Fruit fly (Drosophila melanogaster) whole organism, embryonic: ENCODE measurements around the gene CG13012.

Experiments
- ATbp ChIP-seq: fragments of 200-800 bp; sonication (Bioruptor generic); optimal IDR thresholded peaks from 2 replicates; lab custom pipeline; 2017; ENCODE audit warnings: missing biosample characterization, mild to moderate bottlenecking, missing genetic modification characterization, missing genetic modification reagents
- Atf3 ChIP-seq: fragments of 200-800 bp; sonication (Bioruptor generic); optimal IDR thresholded peaks from 3 replicates; lab custom pipeline; 2016; ENCODE audit warnings: missing biosample characterization, missing genetic modification characterization
- Bteb2 ChIP-seq: fragments of 200-800 bp; sonication (Bioruptor generic); optimal IDR thresholded peaks from 2 replicates; lab custom pipeline; 2016; ENCODE audit warnings: missing biosample characterization, missing genetic modification characterization
- CG11560 ChIP-seq: fragments of 200-800 bp; sonication (Bioruptor generic); IDR thresholded peaks from 3 replicates; pipeline ENCODE4 v1.3.6; 2022; ENCODE audit warnings: missing biosample characterization, missing genetic modification characterization
- CG12744 ChIP-seq: fragments of 200-800 bp; sonication (Bioruptor generic); optimal IDR thresholded peaks from 2 replicates; lab custom pipeline; 2016; ENCODE audit warnings: missing biosample characterization, missing genetic modification characterization
- CG14667 ChIP-seq: fragments of 200-800 bp; sonication (Bioruptor generic); IDR thresholded peaks from 2 replicates; pipeline ENCODE4 v1.3.6; 2022; ENCODE audit warnings: missing biosample characterization, missing genetic modification characterization
- CG2875 ChIP-seq: fragments of 200-800 bp; sonication (Bioruptor generic); optimal IDR thresholded peaks from 2 replicates; lab custom pipeline; 2017; ENCODE audit warnings: missing biosample characterization, mild to moderate bottlenecking, missing genetic modification characterization, missing genetic modification reagents
- CG32767 ChIP-seq: fragments of 200-800 bp; sonication (Bioruptor generic); IDR thresholded peaks from 2 replicates; pipeline ENCODE4 v1.3.6; 2022; ENCODE audit warnings: missing biosample characterization, missing genetic modification characterization
- CG4282 ChIP-seq: fragments of 200-800 bp; sonication (Bioruptor generic); optimal IDR thresholded peaks from 2 replicates; lab custom pipeline; 2016; ENCODE audit warnings: missing biosample characterization, missing genetic modification characterization
- CG5953 ChIP-seq: fragments of 200-800 bp; sonication (Bioruptor generic); IDR thresholded peaks from 2 replicates; pipeline ENCODE4 v1.3.6; 2022; ENCODE audit warnings: missing biosample characterization, missing genetic modification characterization
- CG6175 ChIP-seq: fragments of 200-800 bp; sonication (Bioruptor generic); IDR thresholded peaks from 3 replicates; pipeline ENCODE4 v1.3.6; 2022; ENCODE audit warnings: missing biosample characterization, missing genetic modification characterization
- CG8290 ChIP-seq, 3 experiments: fragments of 200-800 bp; sonication (Bioruptor generic); optimal IDR thresholded peaks; 2 replicates each; lab custom pipeline; 2016 to 2019; ENCODE audit warnings: missing biosample characterization in 3 of 3, missing genetic modification characterization in 3 of 3, mild to moderate bottlenecking in 2 of 3, moderate library complexity in 1 of 3
- CG8944 ChIP-seq: fragments of 200-800 bp; sonication (Bioruptor generic); optimal IDR thresholded peaks from 3 replicates; lab custom pipeline; 2016; ENCODE audit warnings: missing biosample characterization, missing genetic modification characterization
- CG9727 ChIP-seq: fragments of 200-800 bp; sonication (Bioruptor generic); optimal IDR thresholded peaks from 3 replicates; lab custom pipeline; 2017; ENCODE audit warnings: missing biosample characterization, mild to moderate bottlenecking, missing genetic modification characterization
- CHES-1-like ChIP-seq: fragments of 200-800 bp; sonication (Bioruptor generic); optimal IDR thresholded peaks from 2 replicates; lab custom pipeline; 2016; ENCODE audit warnings: missing biosample characterization, missing genetic modification characterization
- Dad ChIP-seq: fragments of 200-800 bp; sonication (Bioruptor generic); optimal IDR thresholded peaks from 3 replicates; lab custom pipeline; 2016; ENCODE audit warnings: missing biosample characterization, missing genetic modification characterization
- Deaf1 ChIP-seq: fragments of 200-800 bp; optimal IDR thresholded peaks from 3 replicates; lab custom pipeline; 2019; ENCODE audit warnings: missing biosample characterization, mild to moderate bottlenecking, missing genetic modification characterization, moderate library complexity
- Doc3 ChIP-seq: fragments of 200-800 bp; sonication (Bioruptor generic); IDR thresholded peaks from 3 replicates; pipeline ENCODE4 v1.3.6; 2022; ENCODE audit warnings: missing biosample characterization, missing genetic modification characterization; ENCODE audit not compliant: partially characterized antibody
- Fer1 ChIP-seq: fragments of 200-800 bp; sonication (Bioruptor generic); optimal IDR thresholded peaks from 2 replicates; lab custom pipeline; 2017; ENCODE audit warnings: missing biosample characterization, mild to moderate bottlenecking, missing genetic modification characterization
- Hmr ChIP-seq: fragments of 200-800 bp; sonication (Bioruptor generic); optimal IDR thresholded peaks from 3 replicates; lab custom pipeline; 2017; ENCODE audit warnings: mild to moderate bottlenecking, missing biosample characterization, missing genetic modification reagents, missing genetic modification characterization
- Lim3 ChIP-seq: fragments of 200-800 bp; sonication (Bioruptor generic); IDR thresholded peaks from 2 replicates; pipeline ENCODE4 v1.3.6; 2022; ENCODE audit warnings: missing biosample characterization, missing genetic modification characterization
- MBD-R2 ChIP-seq: fragments of 200-800 bp; sonication (Bioruptor generic); IDR thresholded peaks from 2 replicates; pipeline ENCODE4 v1.3.6; 2022; ENCODE audit warnings: missing biosample characterization, missing genetic modification characterization
- MTF-1 ChIP-seq: fragments of 200-800 bp; sonication (Bioruptor generic); optimal IDR thresholded peaks from 2 replicates; lab custom pipeline; 2018; ENCODE audit warnings: missing biosample characterization, mild to moderate bottlenecking, missing genetic modification characterization, borderline replicate concordance
- NK7.1 ChIP-seq: fragments of 200-800 bp; sonication (Bioruptor generic); optimal IDR thresholded peaks from 3 replicates; lab custom pipeline; 2016; ENCODE audit warnings: missing biosample characterization, missing genetic modification characterization
- Ravus ChIP-seq: fragments of 200-800 bp; sonication (Bioruptor generic); IDR thresholded peaks from 2 replicates; pipeline ENCODE4 v1.3.6; 2022; ENCODE audit warnings: missing biosample characterization, missing genetic modification characterization
- Rx ChIP-seq: fragments of 200-800 bp; sonication (Bioruptor generic); IDR thresholded peaks from 2 replicates; pipeline ENCODE4 v1.3.6; 2022; ENCODE audit warnings: missing biosample characterization, missing genetic modification characterization
- Spps ChIP-seq: fragments of 200-800 bp; sonication (Bioruptor generic); optimal IDR thresholded peaks from 2 replicates; lab custom pipeline; 2018; ENCODE audit warnings: missing biosample characterization, mild to moderate bottlenecking, missing genetic modification characterization
- Xrp1 ChIP-seq: fragments of 200-800 bp; sonication (Bioruptor generic); IDR thresholded peaks from 2 replicates; pipeline ENCODE4 v1.3.6; 2022; ENCODE audit warnings: missing biosample characterization, missing genetic modification characterization
- ash1 ChIP-seq: fragments of 200-800 bp; sonication (Bioruptor generic); optimal IDR thresholded peaks from 2 replicates; lab custom pipeline; 2018; ENCODE audit warnings: missing biosample characterization, mild to moderate bottlenecking, missing genetic modification characterization
- btn ChIP-seq: fragments of 200-800 bp; sonication (Bioruptor generic); optimal IDR thresholded peaks from 2 replicates; lab custom pipeline; 2016; ENCODE audit warnings: missing biosample characterization, missing genetic modification characterization
- cas ChIP-seq: fragments of 200-800 bp; sonication (Bioruptor generic); IDR thresholded peaks from 2 replicates; pipeline ENCODE4 v1.3.6; 2022; ENCODE audit warnings: missing biosample characterization, missing genetic modification characterization
- cato ChIP-seq: fragments of 200-800 bp; sonication (Bioruptor generic); optimal IDR thresholded peaks from 2 replicates; lab custom pipeline; 2016; ENCODE audit warnings: missing biosample characterization, missing genetic modification characterization, borderline replicate concordance
- chinmo ChIP-seq: fragments of 200-800 bp; sonication (Bioruptor generic); IDR thresholded peaks from 4 replicates; pipeline ENCODE4 v1.3.6; 2022; ENCODE audit warnings: missing biosample characterization, missing genetic modification characterization; ENCODE audit not compliant: partially characterized antibody
- eve ChIP-seq, 2 experiments: fragments of >200 bp; optimal IDR thresholded peaks; 2 replicates each; lab custom pipeline; 2017; ENCODE audit warnings: missing biosample characterization in 2 of 2, missing genetic modification characterization in 2 of 2
- ewg ChIP-seq: fragments of 200-800 bp; sonication (Bioruptor generic); optimal IDR thresholded peaks from 3 replicates; lab custom pipeline; 2017; ENCODE audit warnings: mild to moderate bottlenecking, missing biosample characterization, missing genetic modification reagents, missing genetic modification characterization
- grn ChIP-seq: fragments of 200-800 bp; sonication (Bioruptor generic); optimal IDR thresholded peaks from 3 replicates; lab custom pipeline; 2017; ENCODE audit warnings: missing biosample characterization, missing genetic modification characterization
- hb ChIP-seq: fragments of 200-800 bp; sonication (Bioruptor generic); IDR thresholded peaks from 3 replicates; pipeline ENCODE4 v1.3.6; 2022; ENCODE audit warnings: missing biosample characterization, missing genetic modification characterization; ENCODE audit not compliant: partially characterized antibody
- kay ChIP-seq: fragments of 200-800 bp; sonication (Bioruptor generic); optimal IDR thresholded peaks from 2 replicates; lab custom pipeline; 2016; ENCODE audit warnings: missing biosample characterization, missing genetic modification characterization
- ken ChIP-seq: fragments of 200-800 bp; sonication (Bioruptor generic); IDR thresholded peaks from 3 replicates; pipeline ENCODE4 v1.3.6; 2022; ENCODE audit warnings: missing biosample characterization, missing genetic modification characterization
- lov ChIP-seq, 2 experiments: fragments of 200-800 bp in 1 of 2; fragments of >200 bp in 1 of 2; sonication (Bioruptor generic) in 1 of 2; IDR thresholded peaks in 1 of 2; optimal IDR thresholded peaks in 1 of 2; 2 replicates in 1 of 2; 3 replicates in 1 of 2; pipeline versions ENCODE4 v1.3.6 to Lab custom; 2017 to 2022; ENCODE audit warnings: missing biosample characterization in 1 of 2, missing genetic modification characterization in 1 of 2
- mam ChIP-seq: fragments of 200-800 bp; sonication (Bioruptor generic); optimal IDR thresholded peaks from 3 replicates; lab custom pipeline; 2016; ENCODE audit warnings: missing biosample characterization, missing genetic modification characterization
- mld ChIP-seq: fragments of 200-800 bp; sonication (Bioruptor generic); IDR thresholded peaks from 3 replicates; pipeline ENCODE4 v1.3.6; 2022; ENCODE audit warnings: missing biosample characterization, missing genetic modification characterization; ENCODE audit not compliant: partially characterized antibody
- pita ChIP-seq: fragments of 200-800 bp; sonication (Bioruptor generic); optimal IDR thresholded peaks from 2 replicates; lab custom pipeline; 2017; ENCODE audit warnings: missing biosample characterization, mild to moderate bottlenecking, missing genetic modification characterization
- rib ChIP-seq: fragments of 200-800 bp; sonication (Bioruptor generic); IDR thresholded peaks from 2 replicates; pipeline ENCODE4 v1.3.6; 2022; ENCODE audit warnings: missing biosample characterization, missing genetic modification characterization
- ro ChIP-seq: fragments of 200-800 bp; sonication (Bioruptor generic); IDR thresholded peaks from 2 replicates; pipeline ENCODE4 v1.3.6; 2022; ENCODE audit warnings: missing biosample characterization, missing genetic modification characterization
- yki ChIP-seq: fragments of >200 bp; optimal IDR thresholded peaks from 3 replicates; lab custom pipeline; 2018
- z ChIP-seq: fragments of 200-800 bp; sonication (Bioruptor generic); IDR thresholded peaks from 3 replicates; pipeline ENCODE4 v1.3.6; 2022; ENCODE audit warnings: missing biosample characterization, missing genetic modification characterization
- zen2 ChIP-seq: fragments of 200-800 bp; sonication (Bioruptor generic); IDR thresholded peaks from 3 replicates; pipeline ENCODE4 v1.3.6; 2022; ENCODE audit warnings: missing biosample characterization, missing genetic modification characterization; ENCODE audit not compliant: partially characterized antibody

CG13012 gene

DNA sequence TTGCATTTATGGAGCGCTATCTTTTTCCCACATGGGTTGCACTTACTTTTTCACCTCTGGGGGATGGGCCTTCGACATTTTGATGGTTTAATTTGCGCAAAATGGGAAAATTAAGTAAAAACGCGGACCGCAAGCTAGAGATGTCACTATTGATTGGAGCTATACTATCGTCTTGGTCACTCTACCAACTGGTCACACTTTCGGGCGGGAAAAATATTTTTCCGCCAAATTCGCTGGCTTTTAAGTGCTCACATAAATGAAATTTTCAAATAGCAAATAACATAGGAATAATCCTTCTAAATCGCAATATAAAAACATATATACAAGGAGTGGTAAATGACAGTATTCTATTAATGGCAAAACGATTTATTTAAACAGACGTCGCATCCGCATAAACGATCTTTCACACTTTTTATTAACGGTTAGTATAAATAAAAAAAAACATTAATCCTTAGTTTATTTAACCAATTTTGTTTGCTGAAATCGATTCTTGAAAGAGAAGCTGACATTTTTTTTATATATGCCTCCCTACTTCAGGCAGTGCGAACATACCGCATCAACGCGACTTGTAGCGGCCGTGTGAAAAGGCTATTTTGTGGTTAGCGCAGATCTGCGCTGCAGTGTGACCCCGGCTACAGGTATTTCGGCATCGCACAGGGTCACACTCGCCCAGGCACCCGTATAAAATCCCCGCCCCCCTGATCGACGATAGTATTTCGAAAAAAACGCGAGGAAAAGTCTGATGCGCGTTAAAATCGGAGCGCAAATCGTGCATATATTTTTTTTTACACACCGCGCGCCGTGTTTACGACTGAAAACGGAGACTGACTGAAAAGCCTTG, 36.1 kb downstream of the CG13012 start, which contains the start of the genes SNRPG and mthl1 (continued):
- TF ChIP-seq NK7.1 (GFP tag; lab: Kevin White, UChicago) = peak; percentile 58
- peak; percentile 87 for TF ChIP-seq Xrp1 (GFP tag; lab: Robert Waterston, UW)
- no peak for TF ChIP-seq btn (GFP tag; lab: Kevin White, UChicago)
- peak; percentile 62 for TF ChIP-seq cato
- peak; percentile 93 for TF ChIP-seq ken (GFP tag; lab: Robert Waterston, UW)
- peak; percentile 76; the same call in 1 of the 2 replicates for TF ChIP-seq CG32767 (GFP tag; lab: Robert Waterston, UW)
- TF ChIP-seq Ravus (GFP tag; lab: Robert Waterston, UW) = peak; percentile 78
- TF ChIP-seq CG12744 (GFP tag; lab: Kevin White, UChicago) = peak; percentile 3
- TF ChIP-seq Rx (GFP tag; lab: Robert Waterston, UW) = peak; percentile 91
- peak; percentile 91 for TF ChIP-seq rib (GFP tag; lab: Robert Waterston, UW)
- TF ChIP-seq CG14667 (GFP tag; lab: Robert Waterston, UW) = peak; percentile 94
- peak; percentile 85; the same call in 2 of the 3 replicates for TF ChIP-seq CG11560
- peak; percentile 64 for TF ChIP-seq Atf3 (GFP tag; lab: Kevin White, UChicago)
- TF ChIP-seq Deaf1 (tag; lab: Kevin White, UChicago) = no peak
- peak; percentile 82 for TF ChIP-seq Hmr
- TF ChIP-seq Dad = peak; percentile 70
- TF ChIP-seq Bteb2 = peak; percentile 59
- no peak for TF ChIP-seq yki (lab: Kevin White, UChicago)
- peak; percentile 52 for TF ChIP-seq CG4282
- TF ChIP-seq mld (GFP tag; lab: Robert Waterston, UW) = no peak
- TF ChIP-seq MBD-R2 (GFP tag; lab: Robert Waterston, UW) = peak; percentile 71
- no peak for TF ChIP-seq lov (optimal IDR thresholded peaks at IDR 0.05; lab: Kevin White, UChicago)
- peak; percentile 74; the same call in 1 of the 3 replicates for TF ChIP-seq lov (GFP tag; IDR thresholded peaks at IDR 0.05; lab: Robert Waterston, UW)
- peak; percentile 77 for TF ChIP-seq ewg (GFP tag; lab: Kevin White, UChicago)
- TF ChIP-seq mam (GFP tag; lab: Kevin White, UChicago) = peak; percentile 68
- peak; percentile 70 for TF ChIP-seq Lim3 (GFP tag; lab: Robert Waterston, UW)
- TF ChIP-seq kay = peak; percentile 29
- TF ChIP-seq grn (GFP tag; lab: Kevin White, UChicago) = peak; percentile 12
- no peak for TF ChIP-seq pita (GFP tag; lab: Kevin White, UChicago)
- TF ChIP-seq Doc3 (GFP tag; lab: Robert Waterston, UW) = peak; percentile 56
- TF ChIP-seq hb (GFP tag; lab: Robert Waterston, UW) = no peak
- TF ChIP-seq z = 0 out of 3 replicates have a peak, but pooled peaks have one; percentile 16
- no peak for TF ChIP-seq MTF-1 (GFP tag; lab: Kevin White, UChicago)
- TF ChIP-seq Fer1 (GFP tag; lab: Kevin White, UChicago) = peak; percentile 3
- TF ChIP-seq ash1 = no peak
- no peak for TF ChIP-seq ATbp (GFP tag; lab: Kevin White, UChicago)
- peak; percentile 63; the same call in 1 of the 2 replicates for TF ChIP-seq cas (GFP tag; lab: Robert Waterston, UW)
- peak; percentile 72 for TF ChIP-seq CG8944
- peak; percentile 78 for TF ChIP-seq ro
- no peak for TF ChIP-seq CG2875 (GFP tag; lab: Kevin White, UChicago)
- TF ChIP-seq CHES-1-like (GFP tag; lab: Kevin White, UChicago) = peak; percentile 58
- no peak for TF ChIP-seq zen2
- peak; percentile 60 for TF ChIP-seq CG9727
- no peak for TF ChIP-seq eve (GFP tag; optimal IDR thresholded peaks at IDR 0.05; lab: Kevin White, UChicago)
- peak; percentile 13 for TF ChIP-seq Spps (tag; lab: Kevin White, UChicago)
- TF ChIP-seq chinmo (GFP tag; lab: Robert Waterston, UW) = peak; percentile 72; the same call in 2 of the 4 replicates
- no peak for TF ChIP-seq CG8290 (GFP tag; optimal IDR thresholded peaks at IDR 0.05; lab: Kevin White, UChicago)
- peak in 1 of 2 experiments; percentile 82 for TF ChIP-seq CG8290 (tag; optimal IDR thresholded peaks at IDR 0.05; lab: Kevin White, UChicago)
- peak; percentile 81 for TF ChIP-seq CG5953 (GFP tag; lab: Robert Waterston, UW)
- peak; percentile 88 for TF ChIP-seq CG6175 (GFP tag; lab: Robert Waterston, UW)
